Fruit fly (Drosophila melanogaster) S2 (cell line): ENCODE measurements around the gene Cp38.

Experiments
- CG8478 ChIP-seq: fragments of >200 bp; optimal IDR thresholded peaks from 2 replicates; lab custom pipeline; 2018
- CTCF ChIP-seq, 2 experiments: fragments of >200 bp; optimal IDR thresholded peaks; 2 replicates each; lab custom pipeline; 2018

DNA sequence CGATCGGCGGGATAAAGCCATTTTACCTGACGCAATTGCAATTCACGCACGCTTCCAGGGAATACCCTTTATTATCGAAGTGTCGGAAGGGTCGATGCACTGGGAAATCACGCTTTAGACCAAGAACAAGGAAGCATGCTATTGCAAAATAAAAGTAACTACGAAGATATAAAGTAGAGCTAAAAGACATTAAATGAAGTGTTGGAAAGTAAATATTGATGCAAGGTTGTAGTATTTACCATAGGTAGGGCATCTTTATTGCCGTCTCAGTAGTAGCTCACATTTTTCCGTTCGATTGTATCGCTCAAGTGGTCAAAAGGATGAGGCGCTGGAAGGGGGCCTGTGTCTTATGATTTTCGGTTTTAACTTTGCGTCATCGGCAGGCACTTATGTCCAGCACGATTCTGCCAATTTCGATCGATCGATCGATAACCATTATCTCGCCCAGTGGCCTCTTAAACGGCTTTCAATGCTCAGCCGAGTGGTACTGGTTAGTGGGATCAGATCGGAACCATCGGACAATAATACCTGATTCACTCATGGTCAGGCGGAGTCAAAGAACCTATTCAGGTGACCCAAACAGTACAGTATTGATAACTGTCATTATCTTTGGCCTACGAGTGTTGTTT lies 16.1 kb downstream of the Cp38 start:
- no peak for TF ChIP-seq CG8478
- no peak for TF ChIP-seq CTCF (optimal IDR thresholded peaks at IDR 0.05; lab: Kevin White, UChicago)
